Fruit fly (Drosophila melanogaster) whole organism, prepupa: ENCODE results near the gene Ctu2.

Experiments
- CG6854 ChIP-seq: fragments of 200-800 bp; sonication (Bioruptor generic); optimal IDR thresholded peaks from 2 replicates; lab custom pipeline; 2017; ENCODE audit warnings: missing biosample characterization, mild to moderate bottlenecking, missing genetic modification characterization
- Eip75B ChIP-seq: fragments of 200-800 bp; sonication (Bioruptor generic); optimal IDR thresholded peaks from 3 replicates; lab custom pipeline; 2016; ENCODE audit warnings: missing biosample characterization, missing genetic modification characterization
- Gug ChIP-seq: fragments of 200-800 bp; sonication (Bioruptor generic); IDR thresholded peaks from 2 replicates; pipeline ENCODE4 v1.3.6; 2022; ENCODE audit warnings: missing biosample characterization, missing genetic modification characterization
- Hr39 ChIP-seq: fragments of 200-800 bp; sonication (Bioruptor generic); optimal IDR thresholded peaks from 2 replicates; lab custom pipeline; 2016; ENCODE audit warnings: missing biosample characterization, missing genetic modification characterization
- OdsH ChIP-seq: fragments of 200-800 bp; sonication (Bioruptor generic); optimal IDR thresholded peaks from 3 replicates; lab custom pipeline; 2016; ENCODE audit warnings: missing biosample characterization, missing genetic modification characterization
- Sox102F ChIP-seq: fragments of 200-800 bp; sonication (Bioruptor generic); optimal IDR thresholded peaks from 2 replicates; lab custom pipeline; 2016; ENCODE audit warnings: missing biosample characterization, mild to moderate bottlenecking, missing genetic modification characterization
- cyc ChIP-seq: fragments of 200-800 bp; sonication (Bioruptor generic); optimal IDR thresholded peaks from 3 replicates; lab custom pipeline; 2016; ENCODE audit warnings: missing biosample characterization, missing genetic modification characterization
- eg ChIP-seq: fragments of 200-800 bp; sonication (Bioruptor generic); IDR thresholded peaks from 3 replicates; pipeline ENCODE4 v1.3.6; 2022; ENCODE audit warnings: missing biosample characterization, missing genetic modification characterization
- net ChIP-seq: fragments of 200-800 bp; sonication (Bioruptor generic); optimal IDR thresholded peaks from 3 replicates; lab custom pipeline; 2016; ENCODE audit warnings: missing biosample characterization, missing genetic modification characterization
- vri ChIP-seq: fragments of 200-800 bp; sonication (Bioruptor generic); optimal IDR thresholded peaks from 3 replicates; lab custom pipeline; 2016; ENCODE audit warnings: missing biosample characterization, mild to moderate bottlenecking, missing genetic modification characterization

dm6 chr2L:19512184-19512583, 19.1 kb upstream of the Ctu2 start:
- no peak for TF ChIP-seq Hr39 (GFP tag; lab: Kevin White, UChicago)
- no peak for TF ChIP-seq Eip75B (GFP tag; lab: Kevin White, UChicago)
- no peak for TF ChIP-seq OdsH (GFP tag; lab: Kevin White, UChicago)
- no peak for TF ChIP-seq eg
- TF ChIP-seq cyc (GFP tag; lab: Kevin White, UChicago) = no peak
- no peak for TF ChIP-seq Gug (GFP tag; lab: Robert Waterston, UW)
- no peak for TF ChIP-seq net (GFP tag; lab: Kevin White, UChicago)
- no peak for TF ChIP-seq Sox102F (GFP tag; lab: Kevin White, UChicago)
- no peak for TF ChIP-seq CG6854 (GFP tag; lab: Kevin White, UChicago)
- TF ChIP-seq vri (GFP tag; lab: Kevin White, UChicago) = no peak
